Fruit fly (Drosophila melanogaster) whole organism, embryonic: ENCODE measurements around the gene Ent3.
A peak's percentile ranks its signal among the peaks of the same experiment; 100 is the strongest.

Source experiments
- Adf1 ChIP-seq: fragments of 200-800 bp; sonication (Bioruptor generic); IDR thresholded peaks from 2 replicates; pipeline ENCODE4 v1.3.6; 2022; ENCODE audit warnings: missing biosample characterization, missing genetic modification characterization
- B-H2 ChIP-seq: fragments of 200-800 bp; sonication (Bioruptor generic); optimal IDR thresholded peaks from 2 replicates; lab custom pipeline; 2018; ENCODE audit warnings: missing biosample characterization, mild to moderate bottlenecking, missing genetic modification characterization
- BEAF-32 ChIP-seq: fragments of 200-800 bp; sonication (Bioruptor generic); optimal IDR thresholded peaks from 3 replicates; lab custom pipeline; 2017; ENCODE audit warnings: missing biosample characterization, missing genetic modification characterization, mild to moderate bottlenecking, moderate library complexity, missing genetic modification reagents
- BtbVII ChIP-seq: fragments of 200-800 bp; sonication (Bioruptor generic); optimal IDR thresholded peaks from 3 replicates; lab custom pipeline; 2017; ENCODE audit warnings: missing biosample characterization, mild to moderate bottlenecking, missing genetic modification characterization
- CG10209 ChIP-seq: fragments of 200-800 bp; sonication (Bioruptor generic); optimal IDR thresholded peaks from 3 replicates; lab custom pipeline; 2017; ENCODE audit warnings: missing biosample characterization, mild to moderate bottlenecking, missing genetic modification characterization, missing genetic modification reagents
- CG1024 ChIP-seq: fragments of 200-800 bp; sonication (Bioruptor generic); IDR thresholded peaks from 2 replicates; pipeline ENCODE4 v1.3.6; 2022; ENCODE audit warnings: missing biosample characterization, missing genetic modification characterization
- CG10462 ChIP-seq: fragments of 200-800 bp; sonication (Bioruptor generic); optimal IDR thresholded peaks from 2 replicates; lab custom pipeline; 2016; ENCODE audit warnings: missing biosample characterization, missing genetic modification characterization
- CG11723 ChIP-seq: fragments of 200-800 bp; sonication (Bioruptor generic); optimal IDR thresholded peaks from 2 replicates; lab custom pipeline; 2017; ENCODE audit warnings: missing biosample characterization, mild to moderate bottlenecking, missing genetic modification characterization
- CG17385 ChIP-seq: fragments of 200-800 bp; sonication (Bioruptor generic); optimal IDR thresholded peaks from 3 replicates; lab custom pipeline; 2018; ENCODE audit warnings: missing biosample characterization, mild to moderate bottlenecking, missing genetic modification characterization
- CG18011 ChIP-seq: fragments of 200-800 bp; sonication (Bioruptor generic); optimal IDR thresholded peaks from 2 replicates; lab custom pipeline; 2017; ENCODE audit warnings: missing biosample characterization, missing genetic modification characterization, mild to moderate bottlenecking, moderate library complexity, missing genotype
- CG2712 ChIP-seq: fragments of 200-800 bp; optimal IDR thresholded peaks from 3 replicates; lab custom pipeline; 2019; ENCODE audit warnings: missing biosample characterization, mild to moderate bottlenecking, missing genetic modification characterization, moderate library complexity
- CG31365 ChIP-seq: fragments of 200-800 bp; sonication (Bioruptor generic); optimal IDR thresholded peaks from 2 replicates; lab custom pipeline; 2018; ENCODE audit warnings: missing biosample characterization, mild to moderate bottlenecking, missing genetic modification characterization
- CG31441 ChIP-seq: fragments of 200-800 bp; sonication (Bioruptor generic); IDR thresholded peaks from 2 replicates; pipeline ENCODE4 v1.3.6; 2022; ENCODE audit warnings: missing biosample characterization, missing genetic modification characterization
- CG33557 ChIP-seq: fragments of 200-800 bp; sonication (Bioruptor generic); optimal IDR thresholded peaks from 2 replicates; lab custom pipeline; 2019; ENCODE audit warnings: missing biosample characterization, mild to moderate bottlenecking, missing genetic modification characterization, moderate library complexity
- CG6175 ChIP-seq: fragments of 200-800 bp; sonication (Bioruptor generic); IDR thresholded peaks from 3 replicates; pipeline ENCODE4 v1.3.6; 2022; ENCODE audit warnings: missing biosample characterization, missing genetic modification characterization
- CG6791 ChIP-seq: fragments of 200-800 bp; sonication (Bioruptor generic); IDR thresholded peaks from 3 replicates; pipeline ENCODE4 v1.3.6; 2022; ENCODE audit warnings: missing biosample characterization, missing genetic modification characterization; ENCODE audit not compliant: partially characterized antibody
- CG6813 ChIP-seq: fragments of 200-800 bp; sonication (Bioruptor generic); optimal IDR thresholded peaks from 2 replicates; lab custom pipeline; 2017; ENCODE audit warnings: missing biosample characterization, missing genetic modification characterization, mild to moderate bottlenecking, moderate library complexity, missing genetic modification reagents
- CG8388 ChIP-seq: fragments of 200-800 bp; sonication (Bioruptor generic); optimal IDR thresholded peaks from 2 replicates; lab custom pipeline; 2019; ENCODE audit warnings: missing biosample characterization, mild to moderate bottlenecking, missing genetic modification characterization, moderate library complexity
- CG9797 ChIP-seq: fragments of 200-800 bp; sonication (Bioruptor generic); optimal IDR thresholded peaks from 3 replicates; lab custom pipeline; 2018; ENCODE audit warnings: missing biosample characterization, mild to moderate bottlenecking, missing genetic modification characterization
- CoRest ChIP-seq: fragments of 200-800 bp; sonication (Bioruptor generic); optimal IDR thresholded peaks from 3 replicates; lab custom pipeline; 2018; ENCODE audit warnings: missing biosample characterization, mild to moderate bottlenecking, missing genetic modification characterization, moderate library complexity
- Dfd ChIP-seq, 2 experiments: fragments of >200 bp; optimal IDR thresholded peaks; 2 replicates each; lab custom pipeline; 2017; ENCODE audit warnings: missing biosample characterization in 2 of 2, missing genetic modification characterization in 2 of 2
- Hand ChIP-seq: fragments of 200-800 bp; sonication (Bioruptor generic); optimal IDR thresholded peaks from 2 replicates; lab custom pipeline; 2017; ENCODE audit warnings: mild to moderate bottlenecking, missing biosample characterization, missing genetic modification reagents, missing genetic modification characterization
- Hr39 ChIP-seq: fragments of >200 bp; optimal IDR thresholded peaks from 2 replicates; lab custom pipeline; 2017
- Hr51 ChIP-seq, 2 experiments: fragments of 200-800 bp; sonication (Bioruptor generic); optimal IDR thresholded peaks; 2 replicates in 1 of 2; 3 replicates in 1 of 2; lab custom pipeline; 2016 to 2018; ENCODE audit warnings: missing biosample characterization in 2 of 2, missing genetic modification characterization in 2 of 2, mild to moderate bottlenecking in 1 of 2, moderate library complexity in 1 of 2
- Lhr ChIP-seq: fragments of 200-800 bp; sonication (Bioruptor generic); optimal IDR thresholded peaks from 3 replicates; lab custom pipeline; 2017; ENCODE audit warnings: mild to moderate bottlenecking, missing biosample characterization, missing genetic modification reagents, missing genetic modification characterization
- MBD-R2 ChIP-seq: fragments of 200-800 bp; sonication (Bioruptor generic); IDR thresholded peaks from 2 replicates; pipeline ENCODE4 v1.3.6; 2022; ENCODE audit warnings: missing biosample characterization, missing genetic modification characterization
- Nf-YB ChIP-seq: fragments of 200-800 bp; sonication (Bioruptor generic); optimal IDR thresholded peaks from 3 replicates; lab custom pipeline; 2019; ENCODE audit warnings: missing biosample characterization, mild to moderate bottlenecking, missing genetic modification characterization, moderate library complexity
- Rx ChIP-seq: fragments of 200-800 bp; sonication (Bioruptor generic); IDR thresholded peaks from 2 replicates; pipeline ENCODE4 v1.3.6; 2022; ENCODE audit warnings: missing biosample characterization, missing genetic modification characterization
- abd-A ChIP-seq: fragments of 200-800 bp; sonication (Bioruptor generic); optimal IDR thresholded peaks from 3 replicates; lab custom pipeline; 2019; ENCODE audit warnings: missing biosample characterization, mild to moderate bottlenecking, missing genetic modification characterization, moderate library complexity
- bcd ChIP-seq: fragments of 200-800 bp; sonication (Bioruptor generic); optimal IDR thresholded peaks from 2 replicates; lab custom pipeline; 2017; ENCODE audit warnings: missing biosample characterization, mild to moderate bottlenecking, missing genetic modification characterization
- bsh ChIP-seq, 2 experiments: fragments of 200-800 bp; sonication (Bioruptor generic); optimal IDR thresholded peaks; 2 replicates each; lab custom pipeline; 2017 to 2018; ENCODE audit warnings: mild to moderate bottlenecking in 2 of 2, missing biosample characterization in 2 of 2, missing genetic modification characterization in 2 of 2, moderate library complexity in 1 of 2
- btn ChIP-seq: fragments of 200-800 bp; sonication (Bioruptor generic); optimal IDR thresholded peaks from 2 replicates; lab custom pipeline; 2016; ENCODE audit warnings: missing biosample characterization, missing genetic modification characterization
- dysf ChIP-seq: fragments of 200-800 bp; sonication (Bioruptor generic); IDR thresholded peaks from 3 replicates; pipeline ENCODE4 v1.3.6; 2022; ENCODE audit warnings: missing biosample characterization, missing genetic modification characterization
- gce ChIP-seq: fragments of 200-800 bp; sonication (Bioruptor generic); IDR thresholded peaks from 3 replicates; pipeline ENCODE4 v1.3.6; 2022; ENCODE audit warnings: missing biosample characterization, missing genetic modification characterization
- jumu ChIP-seq: fragments of 200-800 bp; sonication (Bioruptor generic); optimal IDR thresholded peaks from 3 replicates; lab custom pipeline; 2016; ENCODE audit warnings: missing biosample characterization, missing genetic modification characterization
- maf-S ChIP-seq: fragments of 200-800 bp; sonication (Bioruptor generic); optimal IDR thresholded peaks from 2 replicates; lab custom pipeline; 2016; ENCODE audit warnings: missing biosample characterization, missing genetic modification characterization
- nerfin-1 ChIP-seq: fragments of 200-800 bp; sonication (Bioruptor generic); optimal IDR thresholded peaks from 3 replicates; lab custom pipeline; 2019; ENCODE audit warnings: missing biosample characterization, mild to moderate bottlenecking, missing genetic modification characterization, moderate library complexity
- pan ChIP-seq, 4 experiments: fragments of >200 bp in 3 of 4; fragments of 200-800 bp in 1 of 4; sonication (Bioruptor generic) in 1 of 4; optimal IDR thresholded peaks in 3 of 4; IDR thresholded peaks in 1 of 4; 2 replicates each; pipeline versions ENCODE4 v1.3.6 to Lab custom; 2017 to 2022; ENCODE audit warnings: missing biosample characterization in 2 of 4, missing genetic modification characterization in 2 of 4, mixed read lengths in 1 of 4
- prd ChIP-seq, 3 experiments: fragments of >200 bp in 2 of 3; fragments of 200-800 bp in 1 of 3; sonication (Bioruptor generic) in 1 of 3; optimal IDR thresholded peaks in 2 of 3; IDR thresholded peaks in 1 of 3; 2 replicates in 2 of 3; 3 replicates in 1 of 3; pipeline versions ENCODE4 v1.3.6 to Lab custom; 2017 to 2022; ENCODE audit warnings: missing biosample characterization in 1 of 3, missing genetic modification characterization in 1 of 3
- slou ChIP-seq: fragments of 200-800 bp; sonication (Bioruptor generic); optimal IDR thresholded peaks from 3 replicates; lab custom pipeline; 2016; ENCODE audit warnings: missing biosample characterization, missing genetic modification characterization
- ttk ChIP-seq: fragments of 200-800 bp; sonication (Bioruptor generic); IDR thresholded peaks from 2 replicates; pipeline ENCODE4 v2.1.2; 2022; ENCODE audit warnings: missing biosample characterization, missing genetic modification characterization
- twi ChIP-seq: fragments of 200-800 bp; optimal IDR thresholded peaks from 2 replicates; lab custom pipeline; 2019; ENCODE audit warnings: missing biosample characterization, mild to moderate bottlenecking, missing genetic modification characterization, moderate library complexity

The Ent3 gene

dm6 chr3L:12843056-12843799 is 10.2 kb upstream of the Ent3 start, which contains the start of gene nebu (continued):
- TF ChIP-seq CG11723 (GFP tag; lab: Kevin White, UChicago) (peak; percentile 90), BEAF-32 (GFP tag; lab: Kevin White, UChicago) (peak; percentile 14), prd (optimal IDR thresholded peaks at IDR 0.05; lab: Kevin White, UChicago) (no peak), prd (GFP tag; IDR thresholded peaks at IDR 0.05; lab: Robert Waterston, UW) (peak; percentile 97), Adf1 (GFP tag; lab: Robert Waterston, UW) (peak; percentile 89), CG6813 (peak; percentile 95), Hr39 (lab: Kevin White, UChicago) (no peak), CG33557 (GFP tag; lab: Kevin White, UChicago) (peak; percentile 47), CG9797 (GFP tag; lab: Kevin White, UChicago) (no peak), MBD-R2 (GFP tag; lab: Robert Waterston, UW) (peak; percentile 96), btn (peak; percentile 81), Hand (peak; percentile 97), CG8388 (GFP tag; lab: Kevin White, UChicago) (peak; percentile 84), twi (tag; lab: Kevin White, UChicago) (peak; percentile 76), CG6791 (no peak), bcd (GFP tag; lab: Kevin White, UChicago) (peak; percentile 97), CG31441 (GFP tag; lab: Robert Waterston, UW) (peak; percentile 94), abd-A (tag; lab: Kevin White, UChicago) (peak; percentile 90), CG18011 (peak; percentile 85), dysf (GFP tag; lab: Robert Waterston, UW) (peak; percentile 98), CG1024 (GFP tag; lab: Robert Waterston, UW) (peak; percentile 85), Nf-YB (GFP tag; lab: Kevin White, UChicago) (peak; percentile 79), bsh (GFP tag; optimal IDR thresholded peaks at IDR 0.05; lab: Kevin White, UChicago) (peak; percentile 92), slou (GFP tag; lab: Kevin White, UChicago) (peak; percentile 86), gce (GFP tag; lab: Robert Waterston, UW) (peak; percentile 92; the same call in 2 of the 3 replicates), BtbVII (GFP tag; lab: Kevin White, UChicago) (peak; percentile 97), jumu (GFP tag; lab: Kevin White, UChicago) (peak; percentile 95), CG2712 (tag; lab: Kevin White, UChicago) (peak; percentile 92), pan (optimal IDR thresholded peaks at IDR 0.05; lab: Kevin White, UChicago) (no peak), pan (GFP tag; optimal IDR thresholded peaks at IDR 0.05 in 1 of 2, IDR thresholded peaks at IDR 0.05 in 1 of 2) (peak in 1 of 2 experiments; percentile 97), CoRest (tag; lab: Kevin White, UChicago) (peak; percentile 94), CG10462 (peak; percentile 89), CG6175 (peak; percentile 95), CG10209 (GFP tag; lab: Kevin White, UChicago) (peak; percentile 96), B-H2 (GFP tag; lab: Kevin White, UChicago) (peak; percentile 96), CG31365 (peak; percentile 84), Dfd (GFP tag; optimal IDR thresholded peaks at IDR 0.05; lab: Kevin White, UChicago) (peak in 1 of 2 experiments; percentile 76), Lhr (peak; percentile 59), Hr51 (GFP tag; optimal IDR thresholded peaks at IDR 0.05; lab: Kevin White, UChicago) (peak; percentile 95 to 96), CG17385 (GFP tag; lab: Kevin White, UChicago) (peak; percentile 91), Rx (GFP tag; lab: Robert Waterston, UW) (no peak; the same call in 1 of the 2 replicates), ttk (GFP tag; lab: Robert Waterston, UW) (peak; percentile 95), nerfin-1 (peak; percentile 67), maf-S (GFP tag; lab: Kevin White, UChicago) (peak; percentile 96)
